Worm (Caenorhabditis elegans) whole organism, L2 larva: ENCODE data around the gene C05C12.4.
"Not testable (repeated sequence)": the region's sequence is repeated elsewhere in the genome, so short reads cannot be mapped to it uniquely, and the experiment has no call there.

Experiments used
- R02D3.7 ChIP-seq: fragments of 150-350 bp; optimal IDR thresholded peaks from 2 replicates; lab custom pipeline; 2014; ENCODE audit warnings: missing biosample characterization, missing genetic modification characterization
- ZK546.5 ChIP-seq: sonication (generic microtip); optimal IDR thresholded peaks from 2 replicates; lab custom pipeline; 2017; ENCODE audit warnings: missing biosample characterization, missing genetic modification characterization
- blmp-1 ChIP-seq: sonication (generic microtip); optimal IDR thresholded peaks from 2 replicates; lab custom pipeline; 2017; ENCODE audit warnings: missing genetic modification characterization, mild to moderate bottlenecking, missing compliant biosample characterization, antibody characterized with exemption, moderate library complexity; ENCODE audit not compliant: insufficient read depth
- ceh-16 ChIP-seq: fragments of 150-350 bp; optimal IDR thresholded peaks from 2 replicates; lab custom pipeline; 2014; ENCODE audit warnings: missing biosample characterization, missing genetic modification characterization
- crh-2 ChIP-seq: sonication (generic microtip); optimal IDR thresholded peaks from 2 replicates; lab custom pipeline; 2017; ENCODE audit warnings: missing biosample characterization, missing genetic modification characterization
- egl-27 ChIP-seq: sonication (generic microtip); optimal IDR thresholded peaks from 3 replicates; lab custom pipeline; 2017; ENCODE audit warnings: missing biosample characterization, missing genetic modification reagents, missing genetic modification characterization
- elt-1 ChIP-seq: fragments of 150-350 bp; optimal IDR thresholded peaks from 2 replicates; lab custom pipeline; 2014; ENCODE audit warnings: missing biosample characterization, missing genetic modification characterization
- fos-1 ChIP-seq: fragments of 150-350 bp; optimal IDR thresholded peaks from 2 replicates; lab custom pipeline; 2014; ENCODE audit warnings: missing biosample characterization, missing genetic modification characterization
- lin-11 ChIP-seq: fragments of 150-350 bp; sonication (generic microtip); optimal IDR thresholded peaks from 2 replicates; lab custom pipeline; 2014; ENCODE audit warnings: missing biosample characterization, missing genetic modification characterization, inconsistent platforms, mixed read lengths
- lin-13 ChIP-seq: fragments of 150-350 bp; optimal IDR thresholded peaks from 2 replicates; lab custom pipeline; 2014; ENCODE audit warnings: missing biosample characterization, missing genetic modification reagents, missing genetic modification characterization
- lsy-2 ChIP-seq, 2 experiments: fragments of 150-350 bp in 1 of 2; sonication (generic microtip) in 1 of 2; optimal IDR thresholded peaks; 2 replicates each; lab custom pipeline; 2014 to 2017; ENCODE audit warnings: missing biosample characterization in 2 of 2, missing genetic modification characterization in 2 of 2
- mdl-1 ChIP-seq, 2 experiments: fragments of 150-350 bp in 1 of 2; sonication (generic microtip) in 1 of 2; optimal IDR thresholded peaks; 2 replicates each; lab custom pipeline; 2017; ENCODE audit warnings: missing biosample characterization in 2 of 2, missing genetic modification characterization in 2 of 2
- nhr-237 ChIP-seq: fragments of 150-350 bp; optimal IDR thresholded peaks from 2 replicates; lab custom pipeline; 2014; ENCODE audit warnings: missing biosample characterization, missing genetic modification characterization
- nhr-6 ChIP-seq: fragments of 150-350 bp; optimal IDR thresholded peaks from 2 replicates; lab custom pipeline; 2014; ENCODE audit warnings: missing biosample characterization, missing genetic modification characterization
- nhr-77 ChIP-seq: fragments of 150-350 bp; optimal IDR thresholded peaks from 2 replicates; lab custom pipeline; 2014; ENCODE audit warnings: missing biosample characterization, missing genetic modification characterization
- peb-1 ChIP-seq: fragments of 150-350 bp; optimal IDR thresholded peaks from 2 replicates; lab custom pipeline; 2014; ENCODE audit warnings: missing biosample characterization, missing genetic modification characterization
- sma-3 ChIP-seq: sonication (generic microtip); optimal IDR thresholded peaks from 2 replicates; lab custom pipeline; 2016; ENCODE audit warnings: missing genetic modification reagents, missing genetic modification characterization, missing compliant biosample characterization
- unc-55 ChIP-seq: fragments of 150-350 bp; sonication (generic microtip); optimal IDR thresholded peaks from 3 replicates; lab custom pipeline; 2014; ENCODE audit warnings: missing biosample characterization, missing genetic modification reagents, missing genetic modification characterization
- zag-1 ChIP-seq: fragments of 150-350 bp; optimal IDR thresholded peaks from 2 replicates; lab custom pipeline; 2014; ENCODE audit warnings: missing biosample characterization, missing genetic modification characterization
- ztf-1 ChIP-seq: fragments of 200-800 bp; sonication (Bioruptor generic); conservative IDR thresholded peaks from 2 replicates; pipeline ENCODE4 v1.3.6; 2022; ENCODE audit warnings: missing genetic modification characterization, missing compliant biosample characterization

C05C12.4 gene

ce11 chrIV:11212978-11213377, 34.9 kb downstream of the C05C12.4 start:
- TF ChIP-seq ZK546.5 (tag; lab: Kevin White, UChicago) (no peak), zag-1 (no peak), ztf-1 (GFP tag; lab: Robert Waterston, UW) (no peak), egl-27 (no peak), R02D3.7 (no peak), blmp-1 (tag; lab: Kevin White, UChicago) (no peak)

ce11 chrIV:11211547-11211946, 36.3 kb downstream of the C05C12.4 start:
- TF ChIP-seq lin-11 = no peak
- peak; percentile 89 for TF ChIP-seq elt-1 (tag; lab: Kevin White, UChicago)
- peak; percentile 95 for TF ChIP-seq ceh-16
- TF ChIP-seq lsy-2 (tag; optimal IDR thresholded peaks at IDR 0.05; lab: Kevin White, UChicago) = no peak
- no peak for TF ChIP-seq mdl-1 (tag; optimal IDR thresholded peaks at IDR 0.05; lab: Kevin White, UChicago)
- peak; percentile 57 for TF ChIP-seq crh-2 (tag; lab: Kevin White, UChicago)
- TF ChIP-seq fos-1 (tag; lab: Kevin White, UChicago) = peak; percentile 96

ce11 chrIV:11210781-11211256, 37.1 kb downstream of the C05C12.4 start, which contains the start of gene adk-1:
adk-1 (minus strand) TSS chrIV:11210831.
- no peak for TF ChIP-seq R02D3.7
- TF ChIP-seq unc-55 (GFP tag; lab: Kevin White, UChicago) = no peak

ce11 chrIV:11207186-11207585, 40.7 kb downstream of the C05C12.4 start, which contains the start of gene R07H5.9:
R07H5.9 (plus strand) TSS chrIV:11207486.
- no peak for TF ChIP-seq nhr-6 (tag; lab: Kevin White, UChicago)
- no peak for TF ChIP-seq zag-1

- not testable (repeated sequence) for TF ChIP-seq nhr-77 (tag; lab: Kevin White, UChicago); nhr-237 (tag; lab: Kevin White, UChicago); sma-3
Measured at ce11 chrIV:11202389-11202788, 45.5 kb downstream of the C05C12.4 start, which contains the start of gene R07H5.11. R07H5.11 (plus strand) TSS chrIV:11202768.

- TF ChIP-seq lin-13 (GFP tag; lab: Kevin White, UChicago); zag-1; peb-1 (tag; lab: Kevin White, UChicago): not testable (repeated sequence)
Measured at ce11 chrIV:11198983-11199382, 48.9 kb downstream of the C05C12.4 start, which contains the start of gene R07H5.16. R07H5.16 (plus strand) TSS chrIV:11199330.
